Worm (Caenorhabditis elegans) whole organism, mixed stage, embryonic: ENCODE data around the gene rmd-6.

ENCODE experiments used
- M03D4.4 ChIP-seq: sonication (generic microtip); optimal IDR thresholded peaks from 2 replicates; lab custom pipeline; 2017; ENCODE audit warnings: mild to moderate bottlenecking, missing genetic modification characterization, missing compliant biosample characterization
- bed-3 ChIP-seq: fragments of 200-800 bp; sonication (Bioruptor generic); optimal IDR thresholded peaks from 3 replicates; lab custom pipeline; 2018; ENCODE audit warnings: mild to moderate bottlenecking, missing genetic modification characterization, moderate library complexity, missing compliant biosample characterization
- ceh-39 ChIP-seq: fragments of 150-350 bp; optimal IDR thresholded peaks from 2 replicates; lab custom pipeline; 2014; ENCODE audit warnings: missing biosample characterization, missing genetic modification characterization
- ceh-43 ChIP-seq: fragments of 200-800 bp; sonication (Bioruptor generic); optimal IDR thresholded peaks from 2 replicates; lab custom pipeline; 2018; ENCODE audit warnings: mild to moderate bottlenecking, missing genetic modification characterization, moderate library complexity, missing compliant biosample characterization
- ceh-83 ChIP-seq: fragments of 200-800 bp; sonication (Bioruptor generic); optimal IDR thresholded peaks from 2 replicates; lab custom pipeline; 2018; ENCODE audit warnings: mild to moderate bottlenecking, missing genetic modification characterization, missing compliant biosample characterization
- ces-1 ChIP-seq: fragments of 150-350 bp; optimal IDR thresholded peaks from 2 replicates; lab custom pipeline; 2014; ENCODE audit warnings: missing biosample characterization, missing genetic modification reagents, missing genetic modification characterization
- cnd-1 ChIP-seq: fragments of 200-800 bp; sonication (Bioruptor generic); optimal IDR thresholded peaks from 2 replicates; lab custom pipeline; 2018; ENCODE audit warnings: mild to moderate bottlenecking, missing genetic modification characterization, missing compliant biosample characterization
- drap-1 ChIP-seq: fragments of 200-800 bp; sonication (Bioruptor generic); optimal IDR thresholded peaks from 3 replicates; lab custom pipeline; 2018; ENCODE audit warnings: mild to moderate bottlenecking, missing genetic modification characterization, missing compliant biosample characterization
- elt-1 ChIP-seq: sonication (generic microtip); optimal IDR thresholded peaks from 2 replicates; lab custom pipeline; 2017; ENCODE audit warnings: missing genetic modification characterization, mild to moderate bottlenecking, missing compliant biosample characterization, antibody characterized with exemption, moderate library complexity, borderline replicate concordance; ENCODE audit not compliant: insufficient read depth
- elt-3 ChIP-seq: fragments of 150-350 bp; optimal IDR thresholded peaks from 2 replicates; lab custom pipeline; 2014; ENCODE audit warnings: missing biosample characterization, missing genetic modification characterization
- flh-1 ChIP-seq: fragments of 200-800 bp; sonication (Bioruptor generic); optimal IDR thresholded peaks from 2 replicates; lab custom pipeline; 2018; ENCODE audit warnings: mild to moderate bottlenecking, missing genetic modification characterization, moderate library complexity, missing compliant biosample characterization
- ham-2 ChIP-seq: fragments of 200-800 bp; sonication (Bioruptor generic); optimal IDR thresholded peaks from 2 replicates; lab custom pipeline; 2018; ENCODE audit warnings: mild to moderate bottlenecking, missing genetic modification characterization, missing compliant biosample characterization
- hlh-1 ChIP-seq: fragments of 150-350 bp; optimal IDR thresholded peaks from 2 replicates; lab custom pipeline; 2014; ENCODE audit warnings: missing biosample characterization, missing genetic modification reagents, missing genetic modification characterization
- lin-13 ChIP-seq: fragments of 150-350 bp; optimal IDR thresholded peaks from 2 replicates; lab custom pipeline; 2014; ENCODE audit warnings: missing biosample characterization, missing genetic modification characterization
- lin-32 ChIP-seq: fragments of 200-800 bp; sonication (Bioruptor generic); optimal IDR thresholded peaks from 2 replicates; lab custom pipeline; 2018; ENCODE audit warnings: mild to moderate bottlenecking, missing genetic modification characterization, missing compliant biosample characterization
- lsy-2 ChIP-seq: fragments of 150-350 bp; optimal IDR thresholded peaks from 2 replicates; lab custom pipeline; 2014; ENCODE audit warnings: missing biosample characterization, missing genetic modification characterization
- mab-5 ChIP-seq: fragments of 150-350 bp; optimal IDR thresholded peaks from 2 replicates; lab custom pipeline; 2014; ENCODE audit warnings: missing biosample characterization, missing genetic modification characterization
- mep-1 ChIP-seq: fragments of 150-350 bp; optimal IDR thresholded peaks from 2 replicates; lab custom pipeline; 2017; ENCODE audit warnings: missing biosample characterization, missing genetic modification reagents, missing genetic modification characterization, inconsistent platforms
- mls-2 ChIP-seq: sonication (generic microtip); optimal IDR thresholded peaks from 2 replicates; lab custom pipeline; 2016; ENCODE audit warnings: mild to moderate bottlenecking, missing genetic modification characterization, moderate library complexity, missing compliant biosample characterization
- nhr-12 ChIP-seq: fragments of 150-350 bp; optimal IDR thresholded peaks from 2 replicates; lab custom pipeline; 2014; ENCODE audit warnings: missing biosample characterization, missing genetic modification characterization
- nhr-2 ChIP-seq: fragments of 150-350 bp; optimal IDR thresholded peaks from 2 replicates; lab custom pipeline; 2014; ENCODE audit warnings: missing biosample characterization, missing genetic modification characterization
- nhr-237 ChIP-seq: fragments of 150-350 bp; optimal IDR thresholded peaks from 2 replicates; lab custom pipeline; 2014; ENCODE audit warnings: missing biosample characterization, missing genetic modification characterization
- nhr-76 ChIP-seq: sonication (generic microtip); optimal IDR thresholded peaks from 2 replicates; lab custom pipeline; 2017; ENCODE audit warnings: missing biosample characterization, missing genetic modification characterization
- pha-4 ChIP-seq: fragments of 150-350 bp; optimal IDR thresholded peaks from 2 replicates; lab custom pipeline; 2018; ENCODE audit warnings: missing biosample characterization, missing genetic modification reagents, missing genetic modification characterization
- sem-2 ChIP-seq: fragments of 200-800 bp; sonication (Bioruptor generic); optimal IDR thresholded peaks from 2 replicates; lab custom pipeline; 2018; ENCODE audit warnings: mild to moderate bottlenecking, missing genetic modification characterization, missing compliant biosample characterization
- snpc-4 ChIP-seq: fragments of 150-350 bp; optimal IDR thresholded peaks from 2 replicates; lab custom pipeline; 2014; ENCODE audit warnings: missing biosample characterization, missing genetic modification characterization
- sptf-1 ChIP-seq: sonication (generic microtip); optimal IDR thresholded peaks from 2 replicates; lab custom pipeline; 2017; ENCODE audit warnings: mild to moderate bottlenecking, missing genetic modification characterization, moderate library complexity, missing compliant biosample characterization
- tbx-8 ChIP-seq: fragments of 200-800 bp; sonication (Bioruptor generic); optimal IDR thresholded peaks from 2 replicates; lab custom pipeline; 2018; ENCODE audit warnings: mild to moderate bottlenecking, missing genetic modification characterization, moderate library complexity, missing compliant biosample characterization
- unc-120 ChIP-seq: sonication (generic microtip); optimal IDR thresholded peaks from 2 replicates; lab custom pipeline; 2017; ENCODE audit warnings: missing genetic modification characterization, missing compliant biosample characterization; ENCODE audit not compliant: poor library complexity, severe bottlenecking
- unc-39 ChIP-seq: fragments of 150-350 bp; optimal IDR thresholded peaks from 2 replicates; lab custom pipeline; 2014; ENCODE audit warnings: missing biosample characterization, missing genetic modification characterization
- unc-62 ChIP-seq: fragments of 150-350 bp; optimal IDR thresholded peaks from 2 replicates; lab custom pipeline; 2014; ENCODE audit warnings: missing biosample characterization, missing genetic modification reagents, missing genetic modification characterization
- zip-8 ChIP-seq: fragments of 150-350 bp; optimal IDR thresholded peaks from 2 replicates; lab custom pipeline; 2014; ENCODE audit warnings: missing biosample characterization, missing genetic modification characterization
- ztf-11 ChIP-seq: fragments of 150-350 bp; optimal IDR thresholded peaks from 2 replicates; lab custom pipeline; 2014; ENCODE audit warnings: missing biosample characterization, missing genetic modification characterization

rmd-6 gene

DNA sequence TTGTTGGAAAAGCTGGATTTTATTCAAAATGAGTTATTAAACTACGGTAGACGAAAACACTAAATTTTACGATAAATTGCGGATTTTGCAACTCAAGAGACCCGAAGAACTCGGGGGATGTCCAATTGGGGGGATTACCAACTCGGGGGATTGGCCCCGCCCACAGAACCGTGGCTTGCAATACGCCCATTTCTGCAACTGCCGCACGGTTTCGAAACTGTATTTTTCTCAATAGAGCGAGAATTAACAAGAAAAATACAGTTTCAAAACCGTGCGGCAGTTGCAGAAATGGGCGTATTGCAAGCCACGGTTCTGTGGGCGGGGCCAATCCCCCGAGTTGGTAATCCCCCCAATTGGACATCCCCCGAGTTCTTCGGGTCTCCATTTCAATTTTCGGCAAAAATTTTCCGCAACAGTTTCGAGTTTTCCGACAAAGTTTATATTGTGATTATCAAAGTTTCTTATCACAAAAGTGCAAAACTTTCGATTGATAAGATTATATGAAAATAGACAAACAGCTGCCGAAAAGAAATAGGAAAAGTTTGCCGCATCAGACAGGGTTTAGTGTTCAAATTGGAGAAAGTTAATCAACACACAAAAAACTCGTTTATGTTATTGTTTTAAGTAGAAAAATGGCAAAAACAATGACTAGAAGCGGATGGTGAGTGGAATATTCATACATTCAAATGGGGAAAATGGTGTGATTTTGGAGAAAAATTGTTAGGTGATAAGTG lies 21.3 kb downstream of the rmd-6 start:
- TF ChIP-seq ces-1 (GFP tag; lab: Kevin White, UChicago) (peak; percentile 12), lsy-2 (tag; lab: Kevin White, UChicago) (peak; percentile 76)

DNA sequence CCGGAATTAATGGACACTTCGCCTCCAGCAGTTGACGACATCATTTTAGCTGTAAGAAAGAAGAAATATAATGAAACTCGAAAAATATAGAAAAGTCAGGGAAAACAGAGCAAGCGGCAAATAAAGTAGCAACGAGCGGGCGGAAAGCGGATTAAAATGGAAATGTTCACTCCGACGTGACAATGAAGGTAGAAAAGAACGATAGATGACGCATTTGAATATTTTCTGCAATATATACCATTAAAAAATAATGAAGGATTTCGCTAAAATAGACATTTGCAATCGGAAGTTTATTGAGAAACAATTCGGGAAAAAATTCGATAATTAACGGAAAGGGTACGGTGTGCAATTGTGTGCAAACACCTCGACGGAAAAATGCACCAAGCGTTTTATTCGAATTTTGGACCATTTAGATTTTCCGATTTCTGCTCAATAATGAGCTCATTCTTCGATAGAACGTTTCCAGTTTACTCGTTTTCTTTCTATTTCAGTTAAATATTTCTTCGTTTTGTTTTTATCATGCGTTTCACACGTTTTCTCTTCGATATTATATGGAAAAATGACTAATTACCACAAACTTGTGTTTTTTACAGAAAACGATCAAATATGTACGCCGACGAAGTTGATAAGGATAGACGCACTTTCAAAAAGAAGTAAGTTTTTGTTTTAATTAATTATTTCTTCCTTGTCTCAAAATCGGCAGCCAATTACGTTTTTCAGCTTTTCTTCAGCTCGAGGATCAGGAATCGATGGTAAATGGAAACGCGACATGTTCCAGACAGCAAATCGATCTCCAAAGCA lies 22.5 kb downstream of the rmd-6 start, which contains the start of the genes snpn-1 and C02B10.4:
Gene snpn-1, minus strand, starts transcription at position 51 of the 801 bp plus-strand sequence.
Gene C02B10.4, plus strand, starts transcription at position 594 of the 801 bp plus-strand sequence.
- TF ChIP-seq lsy-2 (tag; lab: Kevin White, UChicago), result peak; percentile 97
- no peak for TF ChIP-seq mep-1
- no peak for TF ChIP-seq zip-8
- peak; percentile 59 for TF ChIP-seq ceh-39 (tag; lab: Kevin White, UChicago)
- no peak for TF ChIP-seq elt-1
- no peak for TF ChIP-seq nhr-76 (tag; lab: Kevin White, UChicago)
- TF ChIP-seq mab-5, result no peak
- no peak for TF ChIP-seq hlh-1 (tag; lab: Kevin White, UChicago)
- no peak for TF ChIP-seq drap-1 (GFP tag; lab: Kevin White, UChicago)
- TF ChIP-seq ham-2 (GFP tag; lab: Kevin White, UChicago), result no peak
- peak; percentile 52 for TF ChIP-seq ceh-43 (GFP tag; lab: Kevin White, UChicago)
- TF ChIP-seq M03D4.4 (tag; lab: Kevin White, UChicago), result no peak
- no peak for TF ChIP-seq unc-62
- no peak for TF ChIP-seq unc-120 (tag; lab: Kevin White, UChicago)
- no peak for TF ChIP-seq cnd-1 (tag; lab: Kevin White, UChicago)
- no peak for TF ChIP-seq nhr-237 (tag; lab: Kevin White, UChicago)
- no peak for TF ChIP-seq mls-2 (tag; lab: Kevin White, UChicago)
- TF ChIP-seq tbx-8 (GFP tag; lab: Kevin White, UChicago), result no peak
- TF ChIP-seq ces-1 (GFP tag; lab: Kevin White, UChicago), result peak; percentile 92
- no peak for TF ChIP-seq nhr-12 (tag; lab: Kevin White, UChicago)
- TF ChIP-seq flh-1 (GFP tag; lab: Kevin White, UChicago), result no peak
- TF ChIP-seq lin-32 (GFP tag; lab: Kevin White, UChicago), result no peak
- peak; percentile 27 for TF ChIP-seq ztf-11
- no peak for TF ChIP-seq elt-3 (tag; lab: Kevin White, UChicago)
- TF ChIP-seq sem-2 (GFP tag; lab: Kevin White, UChicago), result no peak
- no peak for TF ChIP-seq ceh-83
- TF ChIP-seq nhr-2 (tag; lab: Kevin White, UChicago), result no peak
- TF ChIP-seq pha-4 (tag; lab: Kevin White, UChicago), result peak; percentile 1
- TF ChIP-seq unc-39 (tag; lab: Kevin White, UChicago), result no peak
- no peak for TF ChIP-seq snpc-4

DNA sequence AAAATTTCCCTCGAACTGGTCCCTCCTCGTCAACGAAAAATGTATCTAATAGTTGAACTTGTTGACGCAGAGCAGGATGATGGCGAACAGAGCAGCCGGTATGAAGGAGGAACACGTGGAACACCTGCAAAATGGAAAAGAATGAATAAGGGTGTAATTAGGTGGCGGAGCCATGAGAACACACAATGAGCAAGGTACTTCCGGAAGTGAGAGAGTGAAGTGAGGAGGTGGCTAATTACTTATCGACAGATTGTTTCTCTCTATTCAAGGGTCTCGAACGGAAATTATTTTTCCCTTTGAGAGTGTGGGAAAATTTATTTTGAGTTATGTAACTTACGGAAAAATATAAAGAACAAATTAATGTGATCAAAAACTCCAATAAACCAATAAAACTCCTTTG lies 24.8 kb downstream of the rmd-6 start:
- no peak for TF ChIP-seq bed-3 (GFP tag; lab: Kevin White, UChicago)
- TF ChIP-seq mep-1, result no peak
- peak; percentile 55 for TF ChIP-seq ceh-43 (GFP tag; lab: Kevin White, UChicago)
- TF ChIP-seq sptf-1 (tag; lab: Kevin White, UChicago), result peak; percentile 37
- TF ChIP-seq lin-32 (GFP tag; lab: Kevin White, UChicago), result peak; percentile 30
- no peak for TF ChIP-seq snpc-4
- TF ChIP-seq mls-2 (tag; lab: Kevin White, UChicago), result peak; percentile 45
- TF ChIP-seq, all 35 proteins: peak for 4

DNA sequence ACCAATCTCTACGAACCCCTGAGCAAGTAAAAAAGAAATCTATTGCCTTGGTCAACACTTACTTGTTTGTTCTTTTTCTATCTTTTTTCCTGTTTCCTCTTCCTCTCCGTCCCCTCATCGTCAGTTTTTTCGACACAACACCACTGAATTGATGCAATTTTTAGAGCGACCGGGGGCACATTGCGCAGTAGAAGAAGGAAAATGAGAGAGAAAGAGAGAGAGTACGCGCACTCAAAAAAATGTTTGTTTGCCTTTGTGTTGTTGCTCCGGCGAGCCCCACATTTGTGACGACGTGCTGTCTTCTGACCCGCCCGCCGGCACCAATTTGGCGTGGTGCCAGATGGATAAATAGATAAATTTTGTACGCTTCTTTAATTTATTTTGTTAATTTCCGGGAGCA lies 31.5 kb downstream of the rmd-6 start:
- no peak for TF ChIP-seq ham-2 (GFP tag; lab: Kevin White, UChicago)
- no peak for TF ChIP-seq cnd-1 (tag; lab: Kevin White, UChicago)
- no peak for TF ChIP-seq mls-2 (tag; lab: Kevin White, UChicago)
- peak; percentile 6 for TF ChIP-seq M03D4.4 (tag; lab: Kevin White, UChicago)
- TF ChIP-seq mab-5, result no peak
- no peak for TF ChIP-seq nhr-76 (tag; lab: Kevin White, UChicago)
- TF ChIP-seq bed-3 (GFP tag; lab: Kevin White, UChicago), result no peak
- no peak for TF ChIP-seq hlh-1 (tag; lab: Kevin White, UChicago)
- TF ChIP-seq unc-120 (tag; lab: Kevin White, UChicago), result no peak
- TF ChIP-seq lin-13 (tag; lab: Kevin White, UChicago), result no peak
- TF ChIP-seq ces-1 (GFP tag; lab: Kevin White, UChicago), result peak; percentile 48
